Fruit fly (Drosophila melanogaster) whole organism, embryonic: ENCODE data around the gene klar.

ENCODE experiments used
- Asciz ChIP-seq: fragments of 200-800 bp; sonication (Bioruptor generic); optimal IDR thresholded peaks from 2 replicates; lab custom pipeline; 2017; ENCODE audit warnings: missing biosample characterization, mild to moderate bottlenecking, missing genetic modification characterization, missing genetic modification reagents
- C15 ChIP-seq: fragments of 200-800 bp; sonication (Bioruptor generic); IDR thresholded peaks from 3 replicates; pipeline ENCODE4 v1.3.6; 2022; ENCODE audit warnings: missing biosample characterization, missing genetic modification characterization
- CG10147 ChIP-seq: fragments of 200-800 bp; sonication (Bioruptor generic); optimal IDR thresholded peaks from 2 replicates; lab custom pipeline; 2019; ENCODE audit warnings: missing biosample characterization, mild to moderate bottlenecking, missing genetic modification characterization, moderate library complexity
- CG10979 ChIP-seq: fragments of 200-800 bp; sonication (Bioruptor generic); optimal IDR thresholded peaks from 2 replicates; lab custom pipeline; 2018; ENCODE audit warnings: missing biosample characterization, mild to moderate bottlenecking, missing genetic modification characterization, moderate library complexity
- CG11398 ChIP-seq: fragments of 200-800 bp; sonication (Bioruptor generic); optimal IDR thresholded peaks from 2 replicates; lab custom pipeline; 2016; ENCODE audit warnings: missing biosample characterization, missing genetic modification characterization
- CG12155 ChIP-seq: fragments of 200-800 bp; sonication (Bioruptor generic); optimal IDR thresholded peaks from 3 replicates; lab custom pipeline; 2016; ENCODE audit warnings: missing biosample characterization, missing genetic modification characterization
- CG12391 ChIP-seq: fragments of 200-800 bp; sonication (Bioruptor generic); optimal IDR thresholded peaks from 3 replicates; lab custom pipeline; 2018; ENCODE audit warnings: missing biosample characterization, mild to moderate bottlenecking, missing genetic modification characterization, moderate library complexity
- CG13424 ChIP-seq: fragments of 200-800 bp; sonication (Bioruptor generic); optimal IDR thresholded peaks from 2 replicates; lab custom pipeline; 2019; ENCODE audit warnings: missing biosample characterization, mild to moderate bottlenecking, missing genetic modification characterization, moderate library complexity
- CG14710 ChIP-seq: fragments of 200-800 bp; sonication (Bioruptor generic); optimal IDR thresholded peaks from 3 replicates; lab custom pipeline; 2019; ENCODE audit warnings: missing biosample characterization, mild to moderate bottlenecking, missing genetic modification characterization, moderate library complexity
- CG1647 ChIP-seq: fragments of 200-800 bp; sonication (Bioruptor generic); optimal IDR thresholded peaks from 3 replicates; lab custom pipeline; 2016; ENCODE audit warnings: missing biosample characterization, missing genetic modification characterization
- CG17829 ChIP-seq: fragments of 200-800 bp; optimal IDR thresholded peaks from 2 replicates; lab custom pipeline; 2019; ENCODE audit warnings: missing biosample characterization, mild to moderate bottlenecking, missing genetic modification characterization, moderate library complexity
- CG18476 ChIP-seq: fragments of 200-800 bp; sonication (Bioruptor generic); optimal IDR thresholded peaks from 2 replicates; lab custom pipeline; 2016; ENCODE audit warnings: missing biosample characterization, mild to moderate bottlenecking, missing genetic modification characterization
- CG6272 ChIP-seq: fragments of 200-800 bp; sonication (Bioruptor generic); IDR thresholded peaks from 2 replicates; pipeline ENCODE4 v1.3.6; 2022; ENCODE audit warnings: missing biosample characterization, missing genetic modification characterization
- CG8359 ChIP-seq: fragments of 200-800 bp; sonication (Bioruptor generic); optimal IDR thresholded peaks from 2 replicates; lab custom pipeline; 2017; ENCODE audit warnings: missing biosample characterization, mild to moderate bottlenecking, missing genetic modification characterization, borderline replicate concordance
- Camta ChIP-seq: fragments of 200-800 bp; sonication (Bioruptor generic); optimal IDR thresholded peaks from 2 replicates; lab custom pipeline; 2016; ENCODE audit warnings: missing biosample characterization, missing genetic modification characterization
- D ChIP-seq, 2 experiments: fragments of 200-800 bp in 1 of 2; fragments of >200 bp in 1 of 2; sonication (Bioruptor generic) in 1 of 2; optimal IDR thresholded peaks; 2 replicates in 1 of 2; 3 replicates in 1 of 2; lab custom pipeline; 2017; ENCODE audit warnings: mild to moderate bottlenecking in 1 of 2, missing biosample characterization in 1 of 2, missing genetic modification characterization in 1 of 2, missing genetic modification reagents in 1 of 2
- Drgx ChIP-seq: fragments of 200-800 bp; sonication (Bioruptor generic); IDR thresholded peaks from 2 replicates; pipeline ENCODE4 v1.3.6; 2022; ENCODE audit warnings: missing biosample characterization, missing genetic modification characterization
- Hmr ChIP-seq: fragments of 200-800 bp; sonication (Bioruptor generic); optimal IDR thresholded peaks from 3 replicates; lab custom pipeline; 2017; ENCODE audit warnings: mild to moderate bottlenecking, missing biosample characterization, missing genetic modification reagents, missing genetic modification characterization
- Lhr ChIP-seq: fragments of 200-800 bp; sonication (Bioruptor generic); optimal IDR thresholded peaks from 3 replicates; lab custom pipeline; 2017; ENCODE audit warnings: mild to moderate bottlenecking, missing biosample characterization, missing genetic modification reagents, missing genetic modification characterization
- Lpt ChIP-seq: fragments of >200 bp; optimal IDR thresholded peaks from 2 replicates; lab custom pipeline; 2018; ENCODE audit warnings: missing biosample characterization, missing genetic modification characterization
- Med ChIP-seq: fragments of 200-800 bp; sonication (Bioruptor generic); peaks from one replicate; lab custom pipeline; 2016; ENCODE audit warnings: missing biosample characterization, missing genetic modification characterization, mild to moderate bottlenecking, inconsistent platforms, moderate library complexity
- Mes4 ChIP-seq: fragments of 200-800 bp; sonication (Bioruptor generic); optimal IDR thresholded peaks from 2 replicates; lab custom pipeline; 2016; ENCODE audit warnings: missing biosample characterization, missing genetic modification characterization
- Nf-YA ChIP-seq: fragments of 200-800 bp; sonication (Bioruptor generic); IDR thresholded peaks from 2 replicates; pipeline ENCODE4 v1.3.6; 2022; ENCODE audit warnings: missing biosample characterization, missing genetic modification characterization
- Oli ChIP-seq: fragments of 200-800 bp; sonication (Bioruptor generic); optimal IDR thresholded peaks from 2 replicates; lab custom pipeline; 2018; ENCODE audit warnings: missing biosample characterization, mild to moderate bottlenecking, missing genetic modification characterization, moderate library complexity
- Rx ChIP-seq: fragments of 200-800 bp; sonication (Bioruptor generic); IDR thresholded peaks from 2 replicates; pipeline ENCODE4 v1.3.6; 2022; ENCODE audit warnings: missing biosample characterization, missing genetic modification characterization
- Spps ChIP-seq: fragments of 200-800 bp; sonication (Bioruptor generic); optimal IDR thresholded peaks from 2 replicates; lab custom pipeline; 2018; ENCODE audit warnings: missing biosample characterization, mild to moderate bottlenecking, missing genetic modification characterization
- Ssrp ChIP-seq: fragments of 200-800 bp; sonication (Bioruptor generic); optimal IDR thresholded peaks from 2 replicates; lab custom pipeline; 2018; ENCODE audit warnings: missing biosample characterization, mild to moderate bottlenecking, missing genetic modification characterization, moderate library complexity
- ap ChIP-seq: fragments of 200-800 bp; sonication (Bioruptor generic); IDR thresholded peaks from 2 replicates; pipeline ENCODE4 v1.3.6; 2022; ENCODE audit warnings: missing biosample characterization, missing genetic modification characterization
- ase ChIP-seq: fragments of 200-800 bp; sonication (Bioruptor generic); IDR thresholded peaks from 3 replicates; pipeline ENCODE4 v1.3.6; 2022; ENCODE audit warnings: missing biosample characterization, missing genetic modification characterization
- chif ChIP-seq, 2 experiments: fragments of 200-800 bp; sonication (Bioruptor generic); optimal IDR thresholded peaks; 3 replicates each; lab custom pipeline; 2016; ENCODE audit warnings: missing biosample characterization in 2 of 2, missing genetic modification characterization in 2 of 2
- da ChIP-seq: fragments of 200-800 bp; sonication (Bioruptor generic); optimal IDR thresholded peaks from 2 replicates; lab custom pipeline; 2016; ENCODE audit warnings: missing biosample characterization, missing genetic modification characterization
- dan ChIP-seq: fragments of 200-800 bp; sonication (Bioruptor generic); IDR thresholded peaks from 2 replicates; pipeline ENCODE4 v1.3.6; 2022; ENCODE audit warnings: missing biosample characterization, missing genetic modification characterization
- fd96Cb ChIP-seq: fragments of 200-800 bp; sonication (Bioruptor generic); optimal IDR thresholded peaks from 2 replicates; lab custom pipeline; 2018; ENCODE audit warnings: missing biosample characterization, mild to moderate bottlenecking, missing genetic modification characterization, moderate library complexity
- gro ChIP-seq: fragments of 200-800 bp; sonication (Bioruptor generic); optimal IDR thresholded peaks from 2 replicates; lab custom pipeline; 2016; ENCODE audit warnings: missing biosample characterization, missing genetic modification characterization
- h ChIP-seq: fragments of >200 bp; optimal IDR thresholded peaks from 2 replicates; lab custom pipeline; 2017
- jigr1 ChIP-seq: fragments of 200-800 bp; sonication (Bioruptor generic); IDR thresholded peaks from 3 replicates; pipeline ENCODE4 v1.3.6; 2022; ENCODE audit warnings: missing biosample characterization, missing genetic modification characterization
- kni ChIP-seq: fragments of 200-800 bp; sonication (Bioruptor generic); optimal IDR thresholded peaks from 3 replicates; lab custom pipeline; 2017; ENCODE audit warnings: mild to moderate bottlenecking, missing biosample characterization, missing genetic modification reagents, missing genetic modification characterization
- lbe ChIP-seq: fragments of 200-800 bp; sonication (Bioruptor generic); optimal IDR thresholded peaks from 2 replicates; lab custom pipeline; 2016; ENCODE audit warnings: missing biosample characterization, mild to moderate bottlenecking, missing genetic modification characterization
- lola ChIP-seq, 3 experiments: fragments of >200 bp in 2 of 3; fragments of 200-800 bp in 1 of 3; sonication (Bioruptor generic) in 1 of 3; optimal IDR thresholded peaks; 2 replicates each; lab custom pipeline; 2017 to 2019; ENCODE audit warnings: missing biosample characterization in 3 of 3, missing genetic modification characterization in 3 of 3, mild to moderate bottlenecking in 1 of 3, moderate library complexity in 1 of 3
- onecut ChIP-seq: fragments of 200-800 bp; sonication (Bioruptor generic); IDR thresholded peaks from 2 replicates; pipeline ENCODE4 v1.3.6; 2022; ENCODE audit warnings: missing biosample characterization, missing genetic modification characterization
- otp ChIP-seq: fragments of 200-800 bp; sonication (Bioruptor generic); IDR thresholded peaks from 3 replicates; pipeline ENCODE4, ENCODE4 v1.3.6; 2022; ENCODE audit warnings: missing biosample characterization, missing genetic modification characterization
- row ChIP-seq: fragments of 200-800 bp; sonication (Bioruptor generic); IDR thresholded peaks from 3 replicates; pipeline ENCODE4 v1.3.6; 2022; ENCODE audit warnings: missing biosample characterization, missing genetic modification characterization
- scrt ChIP-seq: fragments of 200-800 bp; sonication (Bioruptor generic); optimal IDR thresholded peaks from 2 replicates; lab custom pipeline; 2018; ENCODE audit warnings: missing biosample characterization, mild to moderate bottlenecking, missing genetic modification characterization, moderate library complexity
- sisA ChIP-seq: fragments of 200-800 bp; sonication (Bioruptor generic); IDR thresholded peaks from 2 replicates; pipeline ENCODE4 v1.3.6; 2022; ENCODE audit warnings: missing biosample characterization, missing genetic modification characterization
- tx ChIP-seq: fragments of 200-800 bp; sonication (Bioruptor generic); optimal IDR thresholded peaks from 2 replicates; lab custom pipeline; 2016; ENCODE audit warnings: missing biosample characterization, missing genetic modification characterization
- wek ChIP-seq: fragments of 200-800 bp; sonication (Bioruptor generic); optimal IDR thresholded peaks from 3 replicates; lab custom pipeline; 2018; ENCODE audit warnings: missing biosample characterization, mild to moderate bottlenecking, missing genetic modification characterization, moderate library complexity
- zf30C ChIP-seq: fragments of 200-800 bp; sonication (Bioruptor generic); optimal IDR thresholded peaks from 3 replicates; lab custom pipeline; 2018; ENCODE audit warnings: missing biosample characterization, mild to moderate bottlenecking, missing genetic modification characterization

klar gene

DNA sequence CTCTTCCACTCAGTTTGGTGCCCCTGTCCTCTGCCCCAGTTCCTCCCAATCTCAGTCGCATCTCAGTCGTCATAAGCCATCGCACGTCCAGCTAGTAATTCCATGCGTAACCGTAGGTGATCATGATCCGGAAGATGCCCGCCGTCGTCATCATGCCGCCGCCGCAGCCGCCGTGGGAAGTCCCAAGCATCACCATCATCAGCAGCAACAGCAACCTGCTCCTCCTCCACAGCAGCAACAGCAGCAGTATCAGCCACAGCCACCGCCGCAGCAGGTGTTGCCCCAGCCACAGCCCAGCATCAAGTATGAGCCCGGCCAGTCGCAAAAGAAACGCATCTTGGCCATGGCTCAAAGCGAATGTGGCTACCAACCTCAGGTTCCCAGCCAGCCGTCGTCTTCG lies 32.5 kb upstream of the klar start:
- TF ChIP-seq Med (GFP tag; lab: Kevin White, UChicago) (peak; percentile 54), h (lab: Kevin White, UChicago) (peak; percentile 8), ap (GFP tag; lab: Robert Waterston, UW) (no peak), Rx (GFP tag; lab: Robert Waterston, UW) (no peak), Spps (tag; lab: Kevin White, UChicago) (no peak)

DNA sequence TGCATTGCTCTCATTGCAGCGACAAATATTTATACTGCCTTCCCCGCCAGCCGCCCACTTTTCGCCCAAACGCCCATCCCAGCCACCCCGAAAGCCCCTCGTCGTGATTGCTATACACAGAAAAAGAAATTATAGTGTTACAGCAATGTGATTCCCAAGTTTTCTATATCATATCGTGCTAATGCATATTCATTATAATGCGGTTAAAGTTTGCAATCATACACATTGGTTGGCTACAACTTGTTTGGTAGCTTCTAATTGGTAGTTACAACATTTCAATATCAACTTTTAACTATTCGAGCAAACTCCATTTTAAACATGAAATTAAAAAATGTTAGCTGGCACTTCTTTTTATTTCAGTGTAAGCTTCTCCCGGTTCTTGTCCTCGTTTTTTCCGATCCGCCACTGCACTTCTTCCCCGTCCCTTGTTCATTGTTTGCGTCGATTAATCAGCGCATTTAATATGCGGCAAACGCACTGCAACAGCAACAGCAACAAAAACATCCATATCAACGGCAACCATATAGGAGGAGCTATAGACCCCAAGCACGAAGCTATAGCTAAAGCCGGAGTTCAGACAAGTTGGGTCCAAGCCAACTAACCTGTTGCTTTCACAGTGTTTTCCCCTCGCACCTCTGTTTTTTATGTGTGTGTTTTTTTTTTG lies 25.7 kb upstream of the klar start:
- no peak for TF ChIP-seq C15
- TF ChIP-seq gro (GFP tag; lab: Kevin White, UChicago): no peak
- TF ChIP-seq Drgx: peak; percentile 75
- TF ChIP-seq dan (GFP tag; lab: Robert Waterston, UW): no peak
- TF ChIP-seq CG6272: no peak
- peak; percentile 48 for TF ChIP-seq kni (GFP tag; lab: Kevin White, UChicago)
- no peak for TF ChIP-seq CG11398 (GFP tag; lab: Kevin White, UChicago)
- no peak for TF ChIP-seq Hmr (GFP tag; lab: Kevin White, UChicago)
- TF ChIP-seq Nf-YA (GFP tag; lab: Robert Waterston, UW): no peak
- peak; percentile 18 for TF ChIP-seq lbe (GFP tag; lab: Kevin White, UChicago)
- TF ChIP-seq fd96Cb (tag; lab: Kevin White, UChicago): peak; percentile 41
- TF ChIP-seq CG14710: peak; percentile 39
- TF ChIP-seq onecut (GFP tag; lab: Robert Waterston, UW): peak; percentile 7; the same call in 1 of the 2 replicates
- peak in 1 of 2 experiments; percentile 10 for TF ChIP-seq chif (GFP tag; optimal IDR thresholded peaks at IDR 0.05; lab: Kevin White, UChicago)
- TF ChIP-seq Ssrp (tag; lab: Kevin White, UChicago): peak; percentile 51
- TF ChIP-seq sisA (GFP tag; lab: Robert Waterston, UW): peak; percentile 30; the same call in 1 of the 2 replicates
- no peak for TF ChIP-seq Mes4 (GFP tag; lab: Kevin White, UChicago)
- TF ChIP-seq wek: no peak
- peak; percentile 57 for TF ChIP-seq CG10979 (tag; lab: Kevin White, UChicago)
- peak; percentile 12 for TF ChIP-seq CG13424
- TF ChIP-seq tx (GFP tag; lab: Kevin White, UChicago): no peak
- TF ChIP-seq Oli (tag; lab: Kevin White, UChicago): peak; percentile 28
- no peak for TF ChIP-seq ase (GFP tag; lab: Robert Waterston, UW)
- TF ChIP-seq CG10147: no peak
- no peak for TF ChIP-seq Camta
- TF ChIP-seq Lpt: no peak
- TF ChIP-seq CG18476: no peak
- no peak for TF ChIP-seq D (optimal IDR thresholded peaks at IDR 0.05; lab: Kevin White, UChicago)
- peak; percentile 15 for TF ChIP-seq D (GFP tag; optimal IDR thresholded peaks at IDR 0.05; lab: Kevin White, UChicago)
- no peak for TF ChIP-seq Lhr
- peak in 1 of 3 experiments; percentile 54 for TF ChIP-seq lola (GFP tag; optimal IDR thresholded peaks at IDR 0.05; lab: Kevin White, UChicago)
- peak; percentile 16 for TF ChIP-seq zf30C (GFP tag; lab: Kevin White, UChicago)
- TF ChIP-seq CG8359: peak; percentile 9
- no peak for TF ChIP-seq CG1647
- no peak for TF ChIP-seq scrt (GFP tag; lab: Kevin White, UChicago)
- no peak for TF ChIP-seq da
- 0 out of 3 replicates have a peak, but pooled peaks have one; percentile 14 for TF ChIP-seq row
- TF ChIP-seq CG12391 (tag; lab: Kevin White, UChicago): peak; percentile 29
- TF ChIP-seq CG12155 (GFP tag; lab: Kevin White, UChicago): no peak
- TF ChIP-seq Spps (tag; lab: Kevin White, UChicago): peak; percentile 6
- peak; percentile 2 for TF ChIP-seq CG17829 (tag; lab: Kevin White, UChicago)
- TF ChIP-seq jigr1 (GFP tag; lab: Robert Waterston, UW): no peak
- peak; percentile 46 for TF ChIP-seq Asciz (GFP tag; lab: Kevin White, UChicago)
- peak; percentile 66 for TF ChIP-seq Med (GFP tag; lab: Kevin White, UChicago)
- TF ChIP-seq otp (GFP tag; lab: Robert Waterston, UW): no peak
